Fruit fly (Drosophila melanogaster): ENCODE data around the gene retinin.

- TF ChIP-seq CTCF (optimal IDR thresholded peaks at IDR 0.05) (no peak), CG8478 (optimal IDR thresholded peaks at IDR 0.05) (no peak)
Observed at dm6 chr3L:16346023-16346422, 14.3 kb downstream of the retinin start, which contains the start of gene CG33257.
